Worm (Caenorhabditis elegans) whole organism, L2 larva: Measurements from ENCODE around the gene F09C6.11.

Source experiments
- Y55F3AM.14 ChIP-seq: fragments of 200-800 bp; sonication (Bioruptor generic); optimal IDR thresholded peaks from 2 replicates; lab custom pipeline; 2018; ENCODE audit warnings: mild to moderate bottlenecking, missing genetic modification characterization, missing compliant biosample characterization
- alr-1 ChIP-seq: fragments of 150-350 bp; optimal IDR thresholded peaks from 2 replicates; lab custom pipeline; 2014; ENCODE audit warnings: missing biosample characterization, missing genetic modification characterization
- ama-1 ChIP-seq: fragments of 150-350 bp; optimal IDR thresholded peaks from 2 replicates; lab custom pipeline; 2018; ENCODE audit warnings: inconsistent platforms
- fos-1 ChIP-seq: fragments of 150-350 bp; optimal IDR thresholded peaks from 2 replicates; lab custom pipeline; 2014; ENCODE audit warnings: missing biosample characterization, missing genetic modification characterization
- nhr-11 ChIP-seq: fragments of 150-350 bp; optimal IDR thresholded peaks from 2 replicates; lab custom pipeline; 2014; ENCODE audit warnings: missing biosample characterization, missing genetic modification characterization
- nhr-12 ChIP-seq: fragments of 150-350 bp; optimal IDR thresholded peaks from 2 replicates; lab custom pipeline; 2014; ENCODE audit warnings: missing biosample characterization, missing genetic modification characterization
- nhr-23 ChIP-seq: fragments of 150-350 bp; optimal IDR thresholded peaks from 2 replicates; lab custom pipeline; 2014; ENCODE audit warnings: missing biosample characterization, missing genetic modification reagents, missing genetic modification characterization
- nhr-237 ChIP-seq: fragments of 150-350 bp; optimal IDR thresholded peaks from 2 replicates; lab custom pipeline; 2014; ENCODE audit warnings: missing biosample characterization, missing genetic modification characterization
- nhr-25 ChIP-seq: fragments of 150-350 bp; sonication (generic microtip); optimal IDR thresholded peaks from 3 replicates; lab custom pipeline; 2014; ENCODE audit warnings: missing biosample characterization, missing genetic modification characterization
- nhr-6 ChIP-seq: fragments of 150-350 bp; optimal IDR thresholded peaks from 2 replicates; lab custom pipeline; 2014; ENCODE audit warnings: missing biosample characterization, missing genetic modification characterization
- peb-1 ChIP-seq: fragments of 150-350 bp; optimal IDR thresholded peaks from 2 replicates; lab custom pipeline; 2014; ENCODE audit warnings: missing biosample characterization, missing genetic modification characterization
- unc-62 ChIP-seq: fragments of 150-350 bp; optimal IDR thresholded peaks from 2 replicates; lab custom pipeline; 2014; ENCODE audit warnings: missing biosample characterization, missing genetic modification reagents, missing genetic modification characterization
- ztf-4 ChIP-seq: fragments of 150-350 bp; optimal IDR thresholded peaks from 2 replicates; lab custom pipeline; 2014; ENCODE audit warnings: missing biosample characterization, missing genetic modification characterization

DNA sequence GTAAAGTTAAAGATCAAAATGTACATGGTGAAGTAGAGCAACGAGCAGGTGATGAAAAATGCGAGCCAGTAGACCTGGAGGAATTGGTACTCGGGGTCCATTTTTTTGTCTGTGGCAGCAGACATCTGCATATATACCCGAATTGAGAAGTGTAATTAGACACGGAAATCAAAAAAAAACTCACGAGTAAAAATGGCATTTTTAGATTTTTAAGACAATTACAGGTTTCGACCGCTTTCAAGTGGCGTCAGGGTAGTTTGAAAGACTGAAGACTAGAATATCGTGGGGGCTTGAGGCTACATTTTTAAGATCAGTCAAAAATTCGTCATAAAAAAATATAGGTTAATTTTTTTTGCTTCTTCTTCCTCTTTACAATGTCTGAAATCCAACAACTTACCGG, 20.6 kb upstream of the F09C6.11 start, which contains the start of gene srd-68:
- no peak for TF ChIP-seq alr-1 (tag; lab: Kevin White, UChicago)
- TF ChIP-seq nhr-23 (tag; lab: Kevin White, UChicago) = no peak
- TF ChIP-seq nhr-12 = no peak
- TF ChIP-seq nhr-11 (tag; lab: Kevin White, UChicago) = no peak
- no peak for TF ChIP-seq nhr-25 (tag; lab: Kevin White, UChicago)
- TF ChIP-seq fos-1 (tag; lab: Kevin White, UChicago) = no peak
- no peak for TF ChIP-seq ztf-4 (tag; lab: Kevin White, UChicago)
- TF ChIP-seq unc-62 (GFP tag; lab: Kevin White, UChicago) = no peak
- no peak for TF ChIP-seq nhr-237
- TF ChIP-seq ama-1 (lab: Kevin White, UChicago) = no peak
- TF ChIP-seq Y55F3AM.14 = no peak
- TF ChIP-seq nhr-6 (tag; lab: Kevin White, UChicago) = no peak
- TF ChIP-seq peb-1 = no peak
